Worm (Caenorhabditis elegans) whole organism, L4 larva: ENCODE results near the gene Y49F6B.20.

Experiments
- ces-1 ChIP-seq: fragments of 150-350 bp; sonication (generic microtip); optimal IDR thresholded peaks from 4 replicates; lab custom pipeline; 2014; ENCODE audit warnings: missing biosample characterization, missing genetic modification reagents, missing genetic modification characterization
- egl-43 ChIP-seq: fragments of 200-800 bp; sonication (Bioruptor generic); IDR thresholded peaks from 2 replicates; pipeline ENCODE4 v1.3.6; 2022; ENCODE audit warnings: missing genetic modification reagents, missing genetic modification characterization, missing compliant biosample characterization
- fos-1 ChIP-seq: fragments of 150-350 bp; optimal IDR thresholded peaks from 2 replicates; lab custom pipeline; 2014; ENCODE audit warnings: missing biosample characterization, missing genetic modification characterization
- lin-13 ChIP-seq: fragments of 150-350 bp; optimal IDR thresholded peaks from 2 replicates; lab custom pipeline; 2014; ENCODE audit warnings: missing biosample characterization, missing genetic modification reagents, missing genetic modification characterization
- lin-29 ChIP-seq: fragments of 200-800 bp; sonication (Bioruptor generic); IDR thresholded peaks from 2 replicates; pipeline ENCODE4 v1.3.6; 2022; ENCODE audit warnings: missing genetic modification reagents, missing genetic modification characterization, missing compliant biosample characterization
- lin-39 ChIP-seq: fragments of 150-350 bp; optimal IDR thresholded peaks from 2 replicates; lab custom pipeline; 2014; ENCODE audit warnings: missing biosample characterization, missing genetic modification reagents, missing genetic modification characterization
- lir-3 ChIP-seq: sonication (generic microtip); optimal IDR thresholded peaks from 2 replicates; lab custom pipeline; 2016; ENCODE audit warnings: mild to moderate bottlenecking, missing genetic modification characterization, missing compliant biosample characterization
- lsy-2 ChIP-seq, 2 experiments: fragments of 150-350 bp in 1 of 2; sonication (generic microtip) in 1 of 2; optimal IDR thresholded peaks; 2 replicates each; lab custom pipeline; 2014 to 2017; ENCODE audit warnings: missing biosample characterization in 2 of 2, missing genetic modification characterization in 2 of 2
- nhr-11 ChIP-seq: fragments of 150-350 bp; optimal IDR thresholded peaks from 2 replicates; lab custom pipeline; 2014; ENCODE audit warnings: missing biosample characterization, missing genetic modification characterization
- nhr-41 ChIP-seq: fragments of 200-800 bp; sonication (Bioruptor generic); IDR thresholded peaks from 2 replicates; pipeline ENCODE4 v1.3.6; 2022; ENCODE audit warnings: missing genetic modification reagents, missing genetic modification characterization, missing compliant biosample characterization
- zip-11 ChIP-seq: fragments of 200-800 bp; sonication (Bioruptor generic); IDR thresholded peaks from 2 replicates; pipeline ENCODE4 v1.3.6; 2022; ENCODE audit warnings: missing genetic modification characterization, missing compliant biosample characterization

ce11 chrII:3470549-3470948 lies at the start of gene Y49F6B.20:
- no peak for TF ChIP-seq lin-13 (GFP tag; lab: Kevin White, UChicago)
- TF ChIP-seq ces-1 (GFP tag; lab: Kevin White, UChicago): no peak
- no peak for TF ChIP-seq lir-3 (tag; lab: Kevin White, UChicago)
- TF ChIP-seq nhr-11: no peak
- TF ChIP-seq lin-39: no peak
- TF ChIP-seq lsy-2 (tag; optimal IDR thresholded peaks at IDR 0.05; lab: Kevin White, UChicago): no peak
- TF ChIP-seq nhr-41 (GFP tag; lab: Robert Waterston, UW): no peak
- TF ChIP-seq zip-11: no peak
- TF ChIP-seq fos-1 (tag; lab: Kevin White, UChicago): no peak
- TF ChIP-seq lin-29 (GFP tag; lab: Robert Waterston, UW): no peak
- TF ChIP-seq egl-43: no peak
